Worm (Caenorhabditis elegans) whole organism, L3 larva: ENCODE results near the gene M04C3.1.

Experiments
- ZK546.5 ChIP-seq: sonication (generic microtip); optimal IDR thresholded peaks from 2 replicates; lab custom pipeline; 2017; ENCODE audit warnings: missing biosample characterization, missing genetic modification characterization
- ceh-28 ChIP-seq: fragments of 150-350 bp; optimal IDR thresholded peaks from 2 replicates; lab custom pipeline; 2014; ENCODE audit warnings: missing biosample characterization, missing genetic modification reagents, missing genetic modification characterization
- elt-3 ChIP-seq, 3 experiments: fragments of 150-350 bp in 1 of 3; sonication (generic microtip) in 2 of 3; optimal IDR thresholded peaks; 2 replicates in 2 of 3; 4 replicates in 1 of 3; lab custom pipeline; 2014 to 2017; ENCODE audit warnings: missing biosample characterization in 3 of 3, missing genetic modification characterization in 3 of 3
- jun-1 ChIP-seq: fragments of 150-350 bp; optimal IDR thresholded peaks from 2 replicates; lab custom pipeline; 2014; ENCODE audit warnings: missing biosample characterization, missing genetic modification reagents, missing genetic modification characterization
- lin-15B ChIP-seq: fragments of 150-350 bp; optimal IDR thresholded peaks from 2 replicates; lab custom pipeline; 2014; ENCODE audit warnings: missing biosample characterization, missing genetic modification characterization
- mdl-1 ChIP-seq: fragments of 150-350 bp; optimal IDR thresholded peaks from 2 replicates; lab custom pipeline; 2014; ENCODE audit warnings: missing biosample characterization, missing genetic modification characterization
- ztf-4 ChIP-seq: fragments of 150-350 bp; optimal IDR thresholded peaks from 2 replicates; lab custom pipeline; 2014; ENCODE audit warnings: missing biosample characterization, missing genetic modification characterization

ce11 chrV:19462612-19463011 is 17.2 kb upstream of the M04C3.1 start, which contains the start of gene Y43F8B.25:
- TF ChIP-seq ztf-4 (tag; lab: Kevin White, UChicago) (no peak), jun-1 (no peak), ceh-28 (tag; lab: Kevin White, UChicago) (no peak), ZK546.5 (no peak), mdl-1 (tag; lab: Kevin White, UChicago) (no peak), lin-15B (tag; lab: Kevin White, UChicago) (no peak), elt-3 (tag; optimal IDR thresholded peaks at IDR 0.05; lab: Kevin White, UChicago) (no peak)
